Fruit fly (Drosophila melanogaster) whole organism, embryonic: ENCODE data around the gene CG8630.

ENCODE experiments used
- Bdp1 ChIP-seq: fragments of 200-800 bp; sonication (Bioruptor generic); optimal IDR thresholded peaks from 3 replicates; lab custom pipeline; 2016; ENCODE audit warnings: missing biosample characterization, missing genetic modification characterization
- CG10209 ChIP-seq: fragments of 200-800 bp; sonication (Bioruptor generic); optimal IDR thresholded peaks from 3 replicates; lab custom pipeline; 2017; ENCODE audit warnings: missing biosample characterization, mild to moderate bottlenecking, missing genetic modification characterization, missing genetic modification reagents
- CG10366 ChIP-seq: fragments of 200-800 bp; sonication (Bioruptor generic); IDR thresholded peaks from 2 replicates; pipeline ENCODE4 v1.3.6; 2022; ENCODE audit warnings: missing biosample characterization, missing genetic modification characterization
- CG13296 ChIP-seq: fragments of 200-800 bp; sonication (Bioruptor generic); optimal IDR thresholded peaks from 3 replicates; lab custom pipeline; 2018; ENCODE audit warnings: missing biosample characterization, mild to moderate bottlenecking, missing genetic modification characterization
- CG17612 ChIP-seq: fragments of 200-800 bp; sonication (Bioruptor generic); IDR thresholded peaks from 2 replicates; pipeline ENCODE4 v1.3.6; 2022; ENCODE audit warnings: missing biosample characterization, missing genetic modification characterization
- CG31224 ChIP-seq: fragments of 200-800 bp; sonication (Bioruptor generic); IDR thresholded peaks from 2 replicates; pipeline ENCODE4 v1.3.6; 2022; ENCODE audit warnings: missing biosample characterization, missing genetic modification characterization
- CG3407 ChIP-seq: fragments of 200-800 bp; sonication (Bioruptor generic); optimal IDR thresholded peaks from 2 replicates; lab custom pipeline; 2018; ENCODE audit warnings: missing biosample characterization, mild to moderate bottlenecking, missing genetic modification characterization
- CG6813 ChIP-seq: fragments of 200-800 bp; sonication (Bioruptor generic); optimal IDR thresholded peaks from 2 replicates; lab custom pipeline; 2017; ENCODE audit warnings: missing biosample characterization, missing genetic modification characterization, mild to moderate bottlenecking, moderate library complexity, missing genetic modification reagents
- CG8765 ChIP-seq: fragments of 200-800 bp; sonication (Bioruptor generic); IDR thresholded peaks from 2 replicates; pipeline ENCODE4 v1.3.6; 2022; ENCODE audit warnings: missing biosample characterization, missing genetic modification characterization
- CoRest ChIP-seq: fragments of 200-800 bp; sonication (Bioruptor generic); optimal IDR thresholded peaks from 3 replicates; lab custom pipeline; 2018; ENCODE audit warnings: missing biosample characterization, mild to moderate bottlenecking, missing genetic modification characterization, moderate library complexity
- Dek ChIP-seq: fragments of 200-800 bp; sonication (Bioruptor generic); optimal IDR thresholded peaks from 3 replicates; lab custom pipeline; 2019; ENCODE audit warnings: missing biosample characterization, mild to moderate bottlenecking, missing genetic modification characterization, moderate library complexity
- Doc3 ChIP-seq: fragments of 200-800 bp; sonication (Bioruptor generic); IDR thresholded peaks from 3 replicates; pipeline ENCODE4 v1.3.6; 2022; ENCODE audit warnings: missing biosample characterization, missing genetic modification characterization; ENCODE audit not compliant: partially characterized antibody
- Ets65A ChIP-seq: fragments of 200-800 bp; sonication (Bioruptor generic); peaks from one replicate; lab custom pipeline; 2016; ENCODE audit warnings: missing biosample characterization, missing genetic modification characterization
- H15 ChIP-seq: fragments of 200-800 bp; sonication (Bioruptor generic); IDR thresholded peaks from 3 replicates; pipeline ENCODE4 v1.3.6; 2022; ENCODE audit warnings: missing biosample characterization, missing genetic modification characterization
- HLH54F ChIP-seq: fragments of 200-800 bp; sonication (Bioruptor generic); optimal IDR thresholded peaks from 3 replicates; lab custom pipeline; 2016; ENCODE audit warnings: missing biosample characterization, missing genetic modification characterization
- HLHmδ ChIP-seq: fragments of 200-800 bp; sonication (Bioruptor generic); optimal IDR thresholded peaks from 2 replicates; lab custom pipeline; 2018; ENCODE audit warnings: missing biosample characterization, mild to moderate bottlenecking, missing genetic modification characterization, moderate library complexity
- Hr39 ChIP-seq: fragments of >200 bp; optimal IDR thresholded peaks from 2 replicates; lab custom pipeline; 2017
- Mrtf ChIP-seq: fragments of 200-800 bp; sonication (Bioruptor generic); IDR thresholded peaks from 3 replicates; pipeline ENCODE4 v1.3.6; 2022; ENCODE audit warnings: missing biosample characterization, missing genetic modification characterization
- Nf-YB ChIP-seq: fragments of 200-800 bp; sonication (Bioruptor generic); optimal IDR thresholded peaks from 3 replicates; lab custom pipeline; 2019; ENCODE audit warnings: missing biosample characterization, mild to moderate bottlenecking, missing genetic modification characterization, moderate library complexity
- Ptx1 ChIP-seq: fragments of 200-800 bp; sonication (Bioruptor generic); IDR thresholded peaks from 2 replicates; pipeline ENCODE4 v1.3.6; 2022; ENCODE audit warnings: missing biosample characterization, missing genetic modification characterization
- Rx ChIP-seq: fragments of 200-800 bp; sonication (Bioruptor generic); IDR thresholded peaks from 2 replicates; pipeline ENCODE4 v1.3.6; 2022; ENCODE audit warnings: missing biosample characterization, missing genetic modification characterization
- Sox102F ChIP-seq: fragments of 200-800 bp; sonication (Bioruptor generic); optimal IDR thresholded peaks from 2 replicates; lab custom pipeline; 2018; ENCODE audit warnings: missing biosample characterization, mild to moderate bottlenecking, missing genetic modification characterization, moderate library complexity
- Ssrp ChIP-seq: fragments of 200-800 bp; sonication (Bioruptor generic); optimal IDR thresholded peaks from 2 replicates; lab custom pipeline; 2018; ENCODE audit warnings: missing biosample characterization, mild to moderate bottlenecking, missing genetic modification characterization, moderate library complexity
- Usf ChIP-seq: fragments of 200-800 bp; sonication (Bioruptor generic); optimal IDR thresholded peaks from 2 replicates; lab custom pipeline; 2017; ENCODE audit warnings: missing genotype, missing biosample characterization, missing genetic modification characterization
- Xbp1 ChIP-seq: fragments of 200-800 bp; sonication (Bioruptor generic); optimal IDR thresholded peaks from 3 replicates; lab custom pipeline; 2016; ENCODE audit warnings: missing biosample characterization, mild to moderate bottlenecking, missing genetic modification characterization
- al ChIP-seq: fragments of 200-800 bp; sonication (Bioruptor generic); IDR thresholded peaks from 2 replicates; pipeline ENCODE4 v1.3.6; 2022; ENCODE audit warnings: missing biosample characterization, missing genetic modification characterization
- ase ChIP-seq: fragments of 200-800 bp; sonication (Bioruptor generic); IDR thresholded peaks from 3 replicates; pipeline ENCODE4 v1.3.6; 2022; ENCODE audit warnings: missing biosample characterization, missing genetic modification characterization
- bowl ChIP-seq: fragments of 200-800 bp; sonication (Bioruptor generic); IDR thresholded peaks from 2 replicates; pipeline ENCODE4 v1.3.6; 2022; ENCODE audit warnings: missing biosample characterization, missing genetic modification characterization
- crol ChIP-seq: fragments of 200-800 bp; sonication (Bioruptor generic); IDR thresholded peaks from 2 replicates; pipeline ENCODE4 v1.3.6; 2022; ENCODE audit warnings: missing biosample characterization, missing genetic modification characterization
- dmrt99B ChIP-seq: fragments of 200-800 bp; sonication (Bioruptor generic); optimal IDR thresholded peaks from 2 replicates; lab custom pipeline; 2018; ENCODE audit warnings: missing biosample characterization, mild to moderate bottlenecking, missing genetic modification characterization, moderate library complexity
- dpn ChIP-seq, 2 experiments: fragments of 200-800 bp; sonication (Bioruptor generic); optimal IDR thresholded peaks; 3 replicates each; lab custom pipeline; 2016; ENCODE audit warnings: missing biosample characterization in 2 of 2, missing genetic modification characterization in 2 of 2
- insv ChIP-seq, 2 experiments: fragments of 200-800 bp; sonication (Bioruptor generic); optimal IDR thresholded peaks; 3 replicates each; lab custom pipeline; 2016 to 2018; ENCODE audit warnings: missing biosample characterization in 2 of 2, missing genetic modification characterization in 2 of 2
- kah ChIP-seq: fragments of 200-800 bp; sonication (Bioruptor generic); optimal IDR thresholded peaks from 2 replicates; lab custom pipeline; 2018; ENCODE audit warnings: missing biosample characterization, mild to moderate bottlenecking, missing genetic modification characterization
- kni ChIP-seq: fragments of 200-800 bp; sonication (Bioruptor generic); optimal IDR thresholded peaks from 3 replicates; lab custom pipeline; 2017; ENCODE audit warnings: mild to moderate bottlenecking, missing biosample characterization, missing genetic modification reagents, missing genetic modification characterization
- lilli ChIP-seq: fragments of 200-800 bp; sonication (Bioruptor generic); optimal IDR thresholded peaks from 3 replicates; lab custom pipeline; 2016; ENCODE audit warnings: missing biosample characterization, missing genetic modification characterization
- nmo ChIP-seq: fragments of 200-800 bp; sonication (Bioruptor generic); optimal IDR thresholded peaks from 2 replicates; lab custom pipeline; 2018; ENCODE audit warnings: missing biosample characterization, mild to moderate bottlenecking, missing genetic modification characterization, moderate library complexity
- nom ChIP-seq: fragments of 200-800 bp; sonication (Bioruptor generic); optimal IDR thresholded peaks from 2 replicates; lab custom pipeline; 2017; ENCODE audit warnings: missing biosample characterization, missing genetic modification characterization, mild to moderate bottlenecking, moderate library complexity, missing genetic modification reagents
- peb ChIP-seq: fragments of 200-800 bp; sonication (Bioruptor generic); IDR thresholded peaks from 2 replicates; pipeline ENCODE4 v1.3.6; 2022; ENCODE audit warnings: missing biosample characterization, missing genetic modification characterization
- sc ChIP-seq, 3 experiments: fragments of >200 bp in 2 of 3; fragments of 200-800 bp in 1 of 3; sonication (Bioruptor generic) in 1 of 3; optimal IDR thresholded peaks; 2 replicates in 2 of 3; 3 replicates in 1 of 3; lab custom pipeline; 2017; ENCODE audit warnings: mild to moderate bottlenecking in 1 of 3, missing biosample characterization in 1 of 3, missing genetic modification characterization in 1 of 3, missing genetic modification reagents in 1 of 3
- sens ChIP-seq: fragments of 200-800 bp; sonication (Bioruptor generic); peaks from one replicate; lab custom pipeline; 2016; ENCODE audit warnings: missing biosample characterization, missing genetic modification characterization
- so ChIP-seq: fragments of 200-800 bp; sonication (Bioruptor generic); IDR thresholded peaks from 3 replicates; pipeline ENCODE4 v1.3.6; 2022; ENCODE audit warnings: missing biosample characterization, missing genetic modification characterization
- twi ChIP-seq: fragments of 200-800 bp; optimal IDR thresholded peaks from 2 replicates; lab custom pipeline; 2019; ENCODE audit warnings: missing biosample characterization, mild to moderate bottlenecking, missing genetic modification characterization, moderate library complexity
- unpg ChIP-seq: fragments of 200-800 bp; sonication (Bioruptor generic); optimal IDR thresholded peaks from 3 replicates; lab custom pipeline; 2018; ENCODE audit warnings: missing biosample characterization, mild to moderate bottlenecking, missing genetic modification characterization, moderate library complexity
- zf30C ChIP-seq: fragments of 200-800 bp; sonication (Bioruptor generic); optimal IDR thresholded peaks from 3 replicates; lab custom pipeline; 2018; ENCODE audit warnings: missing biosample characterization, mild to moderate bottlenecking, missing genetic modification characterization
- zfh1 ChIP-seq: fragments of 200-800 bp; sonication (Bioruptor generic); IDR thresholded peaks from 3 replicates; pipeline ENCODE4 v1.3.6; 2022; ENCODE audit warnings: missing biosample characterization, missing genetic modification characterization

CG8630 gene

DNA sequence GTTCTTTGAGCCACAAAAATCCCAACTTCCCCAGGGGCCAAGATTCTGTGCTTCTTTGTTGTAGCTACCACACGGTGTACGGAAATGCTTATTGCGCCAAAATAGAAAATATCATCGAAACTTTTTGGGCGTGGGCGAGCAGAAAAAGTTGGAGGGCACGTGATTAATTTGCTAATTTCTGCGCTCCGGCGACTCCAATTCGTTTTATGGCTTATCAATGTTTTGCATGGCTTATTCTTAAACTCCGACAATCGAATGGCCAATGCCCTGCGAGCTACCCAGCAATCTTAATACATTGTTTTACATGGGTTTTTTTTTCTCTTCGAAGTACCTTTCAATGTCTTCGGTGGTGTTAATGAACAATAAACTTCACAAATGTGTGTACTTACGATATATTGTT, 4.0 kb upstream of the CG8630 start:
- TF ChIP-seq CG10209 (GFP tag; lab: Kevin White, UChicago) = no peak
- TF ChIP-seq CG31224 (GFP tag; lab: Robert Waterston, UW) = peak; percentile 52
- TF ChIP-seq, all 482 proteins: peak for 1

DNA sequence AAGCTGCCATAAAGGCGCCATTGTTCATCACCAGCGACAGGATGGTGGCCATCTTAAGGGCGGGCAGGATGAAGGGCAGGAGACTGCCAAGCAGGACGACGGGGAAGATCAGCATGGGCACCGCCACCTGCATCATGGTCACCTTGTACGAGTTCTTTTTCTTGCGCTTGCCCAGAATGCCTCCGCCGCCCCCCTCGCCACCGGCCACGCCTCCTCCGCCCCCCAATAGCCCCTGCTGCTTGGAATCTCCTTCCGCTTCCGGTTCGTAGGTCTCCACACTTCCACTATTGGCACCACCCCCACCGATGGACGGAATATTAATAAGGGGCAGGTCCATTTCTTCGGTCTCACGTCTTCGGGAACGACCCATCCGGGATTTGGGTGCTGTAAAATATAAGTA, 5.6 kb downstream of the CG8630 start:
- TF ChIP-seq HLHmδ (GFP tag; lab: Kevin White, UChicago) = no peak
- TF ChIP-seq CoRest (tag; lab: Kevin White, UChicago) = no peak
- 0 out of 2 replicates have a peak, but pooled peaks have one; percentile 7 for TF ChIP-seq al (GFP tag; lab: Robert Waterston, UW)
- TF ChIP-seq CG13296 = no peak
- TF ChIP-seq HLH54F = no peak
- no peak for TF ChIP-seq CG8765
- peak; percentile 50 for TF ChIP-seq Hr39 (lab: Kevin White, UChicago)
- 0 out of 2 replicates have a peak, but pooled peaks have one; percentile 21 for TF ChIP-seq crol (GFP tag; lab: Robert Waterston, UW)
- TF ChIP-seq bowl (GFP tag; lab: Robert Waterston, UW) = no peak
- TF ChIP-seq kah (GFP tag; lab: Kevin White, UChicago) = no peak
- TF ChIP-seq H15 (GFP tag; lab: Robert Waterston, UW) = no peak
- no peak for TF ChIP-seq Doc3 (GFP tag; lab: Robert Waterston, UW)
- TF ChIP-seq Mrtf (GFP tag; lab: Robert Waterston, UW) = 0 out of 3 replicates have a peak, but pooled peaks have one; percentile 36
- no peak for TF ChIP-seq peb
- no peak for TF ChIP-seq twi (tag; lab: Kevin White, UChicago)
- TF ChIP-seq ase (GFP tag; lab: Robert Waterston, UW) = no peak
- no peak for TF ChIP-seq CG6813 (GFP tag; lab: Kevin White, UChicago)

DNA sequence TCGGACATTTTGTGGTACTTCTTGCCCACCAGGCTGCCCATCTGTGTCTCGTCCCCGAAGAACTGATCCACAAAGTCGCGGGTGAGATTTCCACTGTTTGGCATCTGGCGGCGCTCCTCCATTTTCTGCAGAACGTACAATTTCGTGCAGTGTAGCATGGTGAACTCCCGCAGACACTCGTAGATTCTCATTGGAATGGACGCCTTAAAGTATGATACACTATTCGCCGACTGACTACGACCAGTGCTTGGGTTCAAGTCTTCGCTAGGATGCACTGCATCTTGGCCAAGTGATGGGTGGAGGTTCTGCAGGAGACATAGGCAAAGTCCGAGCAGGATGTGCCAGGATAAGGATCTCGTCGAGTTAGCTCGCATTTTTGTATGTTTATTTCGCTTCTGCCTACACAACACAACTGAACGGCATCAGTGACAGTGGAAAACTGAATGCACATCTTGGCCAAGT, 6.6 kb downstream of the CG8630 start, which contains the start of gene CG15888:
Gene CG15888 (minus strand): TSS at position 412 of the 462 bp plus-strand sequence.
- TF ChIP-seq zf30C (GFP tag; lab: Kevin White, UChicago) (peak; percentile 11), insv (GFP tag; optimal IDR thresholded peaks at IDR 0.05; lab: Kevin White, UChicago) (peak in 1 of 2 experiments; percentile 85), Bdp1 (no peak), Ets65A (GFP tag; lab: Kevin White, UChicago) (peak; percentile 59), nom (GFP tag; lab: Kevin White, UChicago) (no peak)

DNA sequence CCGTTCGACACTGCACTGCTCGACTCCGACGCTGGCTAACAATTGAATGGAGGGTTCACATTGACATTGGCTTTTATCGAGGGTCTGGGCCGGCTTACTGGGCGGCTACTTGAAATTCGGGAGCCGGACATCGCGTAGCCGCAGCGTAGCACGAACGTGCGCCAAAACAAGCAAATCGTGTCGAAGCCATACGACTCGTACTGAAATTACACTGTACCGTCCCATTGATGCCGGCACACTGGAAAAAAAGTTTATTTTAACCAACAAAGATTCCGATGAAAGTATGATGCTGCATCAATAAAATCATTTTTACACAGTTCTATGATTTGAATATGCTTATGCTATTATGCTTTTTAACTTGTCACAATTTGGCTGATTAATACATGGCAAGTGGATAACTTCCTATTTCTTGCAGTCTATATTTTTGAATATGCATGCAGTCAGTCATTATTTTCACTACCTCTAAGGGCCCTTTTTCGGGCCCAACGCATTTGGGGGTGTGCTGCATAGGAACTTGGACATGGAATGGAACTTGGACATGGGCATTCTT, 9.3 kb downstream of the CG8630 start, which contains the start of gene apn:
Gene apn (minus strand): TSS at position 51 of the 550 bp plus-strand sequence.
- TF ChIP-seq CG10366 = peak; percentile 48
- TF ChIP-seq CG17612 (GFP tag; lab: Robert Waterston, UW) = no peak
- 0 out of 2 replicates have a peak, but pooled peaks have one; percentile 5 for TF ChIP-seq Rx
- no peak for TF ChIP-seq sc (optimal IDR thresholded peaks at IDR 0.05; lab: Kevin White, UChicago)
- TF ChIP-seq sc (GFP tag; optimal IDR thresholded peaks at IDR 0.05; lab: Kevin White, UChicago) = no peak
- no peak for TF ChIP-seq Usf (GFP tag; lab: Kevin White, UChicago)
- peak; percentile 66 for TF ChIP-seq kni (GFP tag; lab: Kevin White, UChicago)
- TF ChIP-seq Ptx1 (GFP tag; lab: Robert Waterston, UW) = no peak
- TF ChIP-seq unpg (GFP tag; lab: Kevin White, UChicago) = peak; percentile 25
- TF ChIP-seq Ssrp (tag; lab: Kevin White, UChicago) = no peak
- peak; percentile 83 for TF ChIP-seq sens (GFP tag; lab: Kevin White, UChicago)
- no peak for TF ChIP-seq lilli
- no peak for TF ChIP-seq so (GFP tag; lab: Robert Waterston, UW)
- no peak for TF ChIP-seq Mrtf (GFP tag; lab: Robert Waterston, UW)
- TF ChIP-seq zfh1 = peak; percentile 30; the same call in 1 of the 3 replicates
- no peak for TF ChIP-seq Nf-YB (GFP tag; lab: Kevin White, UChicago)
- peak; percentile 4 for TF ChIP-seq Xbp1 (GFP tag; lab: Kevin White, UChicago)
- TF ChIP-seq Dek (tag; lab: Kevin White, UChicago) = no peak
- peak; percentile 55 for TF ChIP-seq Sox102F (GFP tag; lab: Kevin White, UChicago)
- peak in 1 of 2 experiments; percentile 37 for TF ChIP-seq dpn (GFP tag; optimal IDR thresholded peaks at IDR 0.05; lab: Kevin White, UChicago)
- TF ChIP-seq dmrt99B (tag; lab: Kevin White, UChicago) = peak; percentile 48
- TF ChIP-seq nmo (GFP tag; lab: Kevin White, UChicago) = peak; percentile 4
- TF ChIP-seq CG3407 (GFP tag; lab: Kevin White, UChicago) = no peak
